Fruit fly (Drosophila melanogaster) ovary, adult (tissue): ENCODE data around the gene 5PtaseI.

Source experiments
- CG17801 ChIP-seq: fragments of 200-800 bp; optimal IDR thresholded peaks from 2 replicates; lab custom pipeline; 2019; ENCODE audit warnings: missing biosample characterization, mild to moderate bottlenecking, missing genetic modification characterization, moderate library complexity; ENCODE audit not compliant: partially characterized antibody

5PtaseI gene

DNA sequence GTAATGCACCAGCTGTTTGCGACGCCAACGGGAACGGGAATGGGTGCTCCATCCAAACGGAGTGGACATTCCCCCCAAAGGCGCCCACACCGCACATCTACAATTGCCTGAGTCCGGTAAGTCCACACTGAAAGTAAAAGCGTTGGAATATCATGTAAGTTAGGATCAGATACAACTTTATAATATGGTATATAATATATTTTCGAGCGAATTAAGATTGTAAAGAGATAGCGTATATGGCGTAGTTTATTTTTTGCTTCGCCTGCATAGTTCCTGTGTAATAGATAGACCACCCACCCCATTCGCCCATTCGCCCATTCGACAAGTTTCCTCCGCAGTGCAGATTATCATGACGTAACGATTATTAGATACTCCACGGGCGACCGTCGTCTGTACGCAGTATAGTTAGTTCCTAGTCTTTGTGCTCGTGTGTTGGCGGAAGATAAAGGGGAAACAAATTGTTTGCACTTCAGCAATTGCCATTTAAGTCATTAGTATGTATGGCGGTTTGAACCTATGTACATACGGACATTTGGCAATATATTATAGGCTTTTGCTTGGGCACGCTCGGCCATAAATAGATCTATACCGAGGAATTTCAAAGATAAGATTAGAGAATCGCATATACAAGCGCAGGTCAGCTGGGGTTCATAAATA, 6.6 kb upstream of the 5PtaseI start:
- TF ChIP-seq CG17801 (GFP tag; lab: Kevin White, UChicago): no peak

DNA sequence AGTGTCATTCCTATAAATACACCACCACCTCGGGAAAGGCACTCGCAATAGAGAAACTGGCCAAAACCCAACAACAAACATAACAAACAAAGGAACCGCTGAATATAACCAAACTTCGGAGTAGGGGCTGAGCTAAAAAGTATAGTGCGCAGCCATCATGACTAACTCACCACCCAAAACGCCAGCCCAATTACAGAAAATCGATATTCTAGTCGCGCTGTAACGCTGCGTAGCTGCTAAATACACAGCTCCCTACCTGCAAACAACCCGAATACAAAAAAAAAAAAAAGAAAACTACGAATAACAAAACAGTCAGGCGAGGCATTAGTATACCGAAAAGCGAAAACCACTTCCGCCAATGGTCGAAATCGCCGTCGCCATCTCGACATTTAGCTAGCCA, 5.7 kb upstream of the 5PtaseI start:
- no peak for TF ChIP-seq CG17801 (GFP tag; lab: Kevin White, UChicago)

DNA sequence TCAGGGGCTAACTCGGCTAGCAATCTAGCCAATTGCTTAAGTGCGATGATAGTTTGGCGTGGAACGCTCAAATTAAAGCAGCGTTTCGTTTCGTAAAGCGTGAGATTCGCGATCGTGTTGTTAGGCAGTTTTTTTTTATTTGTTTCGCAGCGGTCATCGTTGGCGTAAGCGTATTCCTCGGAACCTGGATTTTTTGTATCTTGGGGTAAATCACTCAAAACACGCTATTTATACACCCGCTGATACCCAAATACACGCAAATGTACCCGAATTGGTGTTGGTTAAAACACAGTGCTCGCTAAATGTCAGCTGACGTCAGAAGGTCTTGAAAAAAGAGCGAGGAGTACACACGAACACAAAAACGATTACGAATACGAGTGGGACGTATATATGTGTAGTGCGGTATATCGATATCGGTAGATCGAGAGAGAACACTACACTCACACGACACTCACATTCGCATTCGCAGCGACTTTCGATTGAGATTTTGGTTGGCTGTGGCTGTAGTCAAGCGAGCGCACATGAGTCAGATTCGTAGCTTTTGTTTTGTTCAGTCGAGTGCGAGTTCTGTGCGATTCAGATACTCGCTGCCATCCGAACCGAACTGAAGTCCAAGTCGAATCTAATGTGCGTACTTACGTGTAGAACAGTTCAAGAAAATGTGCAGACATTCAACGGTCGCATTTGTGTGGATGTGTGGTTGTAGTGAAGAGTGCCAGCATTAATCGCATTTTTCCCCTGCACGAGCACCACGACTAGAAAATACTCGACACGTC, 5.0 kb upstream of the 5PtaseI start:
- TF ChIP-seq CG17801 (GFP tag; lab: Kevin White, UChicago): peak; percentile 88

DNA sequence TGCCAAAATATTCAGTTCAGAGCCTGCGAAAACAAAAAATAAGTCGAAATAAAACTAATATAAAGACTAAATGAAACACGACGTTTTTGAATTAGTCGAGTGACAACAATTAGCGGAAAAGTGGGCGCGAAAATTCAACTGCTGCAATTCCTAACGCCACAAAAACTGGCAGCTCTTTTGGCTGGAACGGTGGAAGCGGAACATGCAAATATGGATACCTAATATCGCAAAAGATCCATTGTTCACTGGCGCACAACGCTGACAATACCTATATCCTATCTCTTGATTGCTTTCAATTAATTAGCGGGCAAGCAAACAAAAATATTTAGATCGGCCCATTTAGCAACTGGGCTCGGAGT, 4.4 kb upstream of the 5PtaseI start, which contains the start of gene CG11791:
Gene CG11791, plus strand, starts transcription at position 234 of the 359 bp plus-strand sequence.
- no peak for TF ChIP-seq CG17801 (GFP tag; lab: Kevin White, UChicago)

DNA sequence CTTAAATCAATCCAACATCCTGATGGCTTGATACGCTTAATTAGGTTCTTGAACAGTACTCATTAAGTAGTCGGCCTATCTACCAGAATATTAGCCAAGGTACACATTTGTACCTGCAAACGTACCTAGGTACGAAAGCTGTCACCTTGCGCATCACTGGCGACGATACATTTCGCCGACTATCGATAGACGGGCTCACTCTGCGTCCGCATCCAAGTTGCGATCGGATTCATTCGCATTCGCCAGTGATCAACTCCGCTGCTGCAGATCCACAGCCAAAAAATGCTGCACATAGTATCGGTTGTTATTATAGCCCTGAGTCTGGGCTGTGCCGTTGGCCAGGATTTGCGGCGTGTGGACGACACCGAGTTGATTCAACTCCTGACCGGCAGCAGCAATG, 2.6 kb upstream of the 5PtaseI start, which contains the start of gene CG11790:
Gene CG11790, plus strand, starts transcription at position 203 of the 400 bp plus-strand sequence.
- TF ChIP-seq CG17801 (GFP tag; lab: Kevin White, UChicago): peak; percentile 38

DNA sequence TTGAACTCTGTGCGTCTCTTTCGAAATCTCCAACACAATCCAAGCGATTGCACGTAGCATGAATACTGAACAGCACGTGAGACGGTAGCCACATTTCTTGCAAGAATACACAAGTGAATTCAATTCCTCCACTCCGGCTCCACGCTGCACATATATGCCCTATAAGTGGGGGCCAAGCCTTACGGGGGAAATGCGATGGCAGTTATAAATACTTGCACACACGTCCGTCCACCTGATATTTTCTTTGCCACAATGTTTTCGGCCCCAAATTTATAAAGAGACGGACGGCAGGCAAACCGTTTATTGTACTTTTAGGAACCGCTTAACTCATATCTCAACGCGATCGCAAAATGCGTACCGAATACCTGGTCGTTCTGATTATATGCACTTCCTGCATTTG, 1.1 kb upstream of the 5PtaseI start, which contains the start of gene CG11786:
Gene CG11786, plus strand, starts transcription at position 301 of the 400 bp plus-strand sequence.
- no peak for TF ChIP-seq CG17801 (GFP tag; lab: Kevin White, UChicago)

DNA sequence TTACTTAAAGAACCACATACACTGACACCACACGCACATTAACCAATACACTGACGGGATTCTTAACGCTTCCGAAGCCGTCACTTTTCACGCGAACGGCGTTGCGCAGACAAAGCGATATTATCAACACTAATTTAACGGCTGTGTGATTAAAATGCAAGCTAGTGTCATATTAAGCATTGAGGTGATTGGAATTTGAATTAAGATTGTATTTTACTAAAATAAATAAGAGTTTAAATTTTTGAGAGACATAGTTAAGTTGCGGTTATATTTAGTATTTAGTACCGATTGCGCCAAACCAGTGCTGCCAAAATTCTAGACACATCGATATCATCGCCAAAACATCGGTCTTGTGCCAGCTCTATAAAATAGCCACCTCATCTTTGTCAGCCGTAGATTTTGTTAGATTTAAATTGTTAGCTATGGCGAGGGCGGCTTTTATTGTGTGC, 5.9 kb downstream of the 5PtaseI start, which contains the start of the genes Ythdf and bai:
Gene Ythdf, minus strand, starts transcription at position 222 of the 449 bp plus-strand sequence.
Gene bai, plus strand, starts transcription at position 347 of the 449 bp plus-strand sequence.
- peak; percentile 15 for TF ChIP-seq CG17801 (GFP tag; lab: Kevin White, UChicago)

DNA sequence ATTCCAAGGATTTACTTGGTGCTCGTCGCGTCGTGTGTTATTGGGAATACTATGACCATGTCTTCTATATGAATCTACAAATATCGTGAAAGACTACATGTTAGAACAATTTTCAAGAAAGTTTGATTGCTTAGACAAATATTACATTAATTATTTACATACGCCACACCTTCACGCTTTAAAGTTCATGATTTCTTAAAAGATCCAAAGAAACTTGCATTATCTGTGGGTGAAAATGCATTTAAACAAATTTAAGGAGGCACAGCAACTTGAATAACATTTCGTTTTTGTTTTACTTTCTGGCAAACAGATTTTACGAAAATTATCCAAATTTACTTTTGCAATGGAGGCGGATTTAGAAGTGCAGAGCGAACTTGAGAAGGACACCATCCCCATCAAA, 8.3 kb downstream of the 5PtaseI start, which contains the start of gene CG31115:
Gene CG31115, plus strand, starts transcription at position 301 of the 400 bp plus-strand sequence.
- TF ChIP-seq CG17801 (GFP tag; lab: Kevin White, UChicago): no peak

DNA sequence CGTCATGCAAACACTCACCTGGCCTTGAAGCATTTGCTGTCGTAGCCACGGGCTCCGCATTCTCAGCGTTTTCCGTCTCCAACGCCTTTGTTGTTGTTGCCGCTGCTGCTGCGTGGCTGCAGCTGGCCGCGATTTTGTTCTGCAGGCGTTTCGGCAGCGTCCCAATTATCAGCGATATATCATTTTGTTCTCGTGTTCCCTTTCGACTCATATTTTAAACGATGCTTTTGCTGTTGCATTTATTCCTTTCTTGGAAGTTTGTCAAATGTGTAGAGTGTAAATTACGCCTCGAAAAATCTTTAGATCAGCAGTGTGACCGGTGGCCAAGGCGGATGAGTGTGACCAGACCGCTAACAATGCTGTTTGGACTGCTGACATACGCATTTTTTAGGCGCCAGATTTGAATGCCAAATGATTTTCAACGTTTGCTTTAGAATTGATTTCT, 11.8 kb downstream of the 5PtaseI start, which contains the start of gene Smg6:
Gene Smg6, minus strand, starts transcription at position 324 of the 445 bp plus-strand sequence.
- peak; percentile 35 for TF ChIP-seq CG17801 (GFP tag; lab: Kevin White, UChicago)

DNA sequence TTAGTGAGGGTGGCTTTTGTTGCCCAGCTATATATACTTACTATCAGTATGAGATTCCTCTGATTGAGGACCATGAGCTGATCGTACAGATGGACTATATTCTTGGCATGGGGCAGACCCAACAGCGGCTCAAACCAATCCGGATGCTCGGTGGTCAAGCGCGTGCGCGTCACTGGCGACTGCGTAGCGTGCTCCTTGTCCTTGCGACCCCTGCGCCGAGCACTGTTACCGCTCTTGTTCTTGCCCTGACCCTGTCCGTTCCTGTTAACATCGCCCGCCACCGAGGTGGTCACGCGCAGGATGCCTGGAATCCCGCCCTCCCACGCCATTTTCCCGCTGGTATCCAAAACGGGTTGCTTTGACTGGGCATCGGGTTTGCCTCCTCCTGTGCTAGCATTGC, 12.3 kb downstream of the 5PtaseI start:
- TF ChIP-seq CG17801 (GFP tag; lab: Kevin White, UChicago): no peak

DNA sequence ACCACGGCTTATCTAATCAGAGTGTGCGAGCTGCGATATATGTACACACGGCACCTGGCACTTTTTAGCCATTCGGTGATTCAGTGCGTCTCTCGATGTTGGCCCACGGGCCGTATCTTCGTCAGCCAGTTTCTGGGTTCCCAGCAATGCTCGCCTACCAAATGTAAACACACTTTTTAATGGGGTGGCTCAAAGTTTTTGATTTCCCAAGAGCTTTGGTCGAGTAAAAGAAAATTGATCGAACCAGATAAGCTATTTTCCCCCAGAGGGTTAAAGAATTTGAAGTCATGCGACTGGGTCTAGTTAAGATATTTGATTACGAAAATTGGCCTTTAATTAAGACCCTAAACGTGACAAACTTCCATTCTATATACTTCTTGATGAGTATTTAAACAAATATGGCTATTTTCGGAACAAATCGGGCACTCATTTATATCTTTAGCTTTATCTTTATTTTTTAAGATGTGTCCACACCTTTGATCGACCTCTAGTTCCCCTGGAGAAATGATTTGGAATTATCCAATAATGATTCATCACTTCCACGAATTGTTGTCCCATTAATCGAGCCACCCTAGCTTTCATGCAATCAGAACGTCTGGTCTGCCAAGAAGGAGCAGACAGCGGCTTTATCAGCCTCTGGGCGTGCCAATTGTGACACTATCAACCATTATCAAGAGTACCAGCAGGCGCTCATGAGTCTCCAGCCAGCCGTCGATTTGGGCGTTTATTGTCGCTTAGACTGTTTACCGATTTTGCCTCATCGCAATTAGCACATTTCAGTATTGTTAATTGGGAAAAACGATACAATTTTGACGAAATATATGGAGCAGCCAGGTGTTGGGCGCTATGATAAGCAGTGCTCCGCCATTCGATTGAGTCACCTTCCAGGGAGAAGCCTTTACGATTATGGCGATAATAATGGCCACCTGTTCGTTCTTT, 17.4 kb downstream of the 5PtaseI start:
- TF ChIP-seq CG17801 (GFP tag; lab: Kevin White, UChicago): no peak

DNA sequence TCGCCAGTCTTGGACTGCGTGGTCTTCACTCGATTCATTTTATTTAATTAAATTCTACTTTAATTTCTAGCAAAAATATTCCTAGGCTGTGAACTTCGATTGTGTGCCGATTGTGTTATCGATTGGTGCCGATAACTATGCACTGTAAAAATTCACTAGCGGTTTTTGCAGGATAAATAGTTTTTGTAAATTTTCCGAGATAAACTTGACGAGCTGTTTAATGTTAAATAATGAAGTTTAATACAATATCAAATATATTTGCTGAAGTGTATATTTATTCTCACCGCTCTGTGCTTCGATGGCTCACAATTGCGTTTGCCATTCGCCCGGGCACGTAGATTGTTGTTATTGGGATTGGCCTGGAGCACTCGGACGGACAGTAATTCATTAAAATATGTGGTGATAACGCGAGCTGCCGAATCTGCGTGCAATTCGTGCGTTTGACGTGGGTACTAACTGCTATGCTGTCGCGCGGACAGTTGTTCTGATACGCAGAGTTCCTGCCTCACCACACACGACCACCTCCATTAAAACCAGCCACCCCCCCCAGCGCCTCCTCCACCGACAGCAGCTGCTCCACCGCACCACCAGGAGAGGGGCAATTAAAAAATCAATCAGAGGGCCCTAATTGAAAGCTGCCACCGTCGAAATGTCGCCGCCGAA, 19.9 kb downstream of the 5PtaseI start, which contains the start of the genes EMC6 and Hr96:
Gene EMC6, minus strand, starts transcription at position 123 of the 663 bp plus-strand sequence.
Gene Hr96, plus strand, starts transcription at position 341 of the 663 bp plus-strand sequence.
- peak; percentile 93 for TF ChIP-seq CG17801 (GFP tag; lab: Kevin White, UChicago)

DNA sequence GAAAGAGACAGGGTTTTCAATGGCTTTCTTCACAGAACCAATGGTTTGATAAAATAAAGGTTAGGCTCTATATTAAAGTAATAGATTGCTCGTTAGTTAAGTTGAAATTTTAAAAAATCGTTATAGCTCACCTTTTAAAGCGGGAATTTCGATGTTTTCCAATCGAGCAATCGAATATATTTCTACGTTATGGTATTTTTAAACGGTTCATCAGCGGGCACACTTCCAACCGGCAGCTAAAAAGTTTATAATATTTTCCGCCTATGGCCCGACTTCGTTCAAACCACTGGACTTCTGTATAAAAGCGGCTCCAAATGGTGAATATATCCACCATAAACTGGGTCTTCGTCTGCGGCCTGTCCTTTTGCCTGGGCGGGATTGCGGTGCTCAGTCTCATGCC, 21.9 kb downstream of the 5PtaseI start, which contains the start of gene beta4GalT7:
Gene beta4GalT7, plus strand, starts transcription at position 201 of the 400 bp plus-strand sequence.
- no peak for TF ChIP-seq CG17801 (GFP tag; lab: Kevin White, UChicago)
